Fruit fly (Drosophila melanogaster) whole organism, prepupa: ENCODE results near the gene Pp1alpha-96A.

ENCODE experiments used
- Blimp-1 ChIP-seq: fragments of 200-800 bp; sonication (Bioruptor generic); optimal IDR thresholded peaks from 3 replicates; lab custom pipeline; 2017; ENCODE audit warnings: missing biosample characterization, missing genetic modification characterization, mild to moderate bottlenecking, moderate library complexity, missing genetic modification reagents
- CG10631 ChIP-seq: fragments of 200-800 bp; sonication (Bioruptor generic); optimal IDR thresholded peaks from 2 replicates; lab custom pipeline; 2016; ENCODE audit warnings: missing biosample characterization, missing genetic modification characterization
- CG10669 ChIP-seq: fragments of 200-800 bp; sonication (Bioruptor generic); optimal IDR thresholded peaks from 3 replicates; lab custom pipeline; 2018; ENCODE audit warnings: missing biosample characterization, mild to moderate bottlenecking, missing genetic modification characterization, moderate library complexity
- CG11294 ChIP-seq: fragments of 200-800 bp; sonication (Bioruptor generic); IDR thresholded peaks from 2 replicates; pipeline ENCODE4 v1.3.6; 2022; ENCODE audit warnings: missing biosample characterization, missing genetic modification characterization
- CG11762 ChIP-seq: fragments of 200-800 bp; sonication (Bioruptor generic); optimal IDR thresholded peaks from 3 replicates; lab custom pipeline; 2016; ENCODE audit warnings: missing biosample characterization, missing genetic modification characterization; ENCODE audit not compliant: insufficient read depth
- CG11902 ChIP-seq: fragments of 200-800 bp; sonication (Bioruptor generic); optimal IDR thresholded peaks from 3 replicates; lab custom pipeline; 2016; ENCODE audit warnings: missing biosample characterization, missing genetic modification characterization
- CG1621 ChIP-seq: fragments of 200-800 bp; sonication (Bioruptor generic); optimal IDR thresholded peaks from 3 replicates; lab custom pipeline; 2018; ENCODE audit warnings: missing biosample characterization, mild to moderate bottlenecking, missing genetic modification characterization
- CG16779 ChIP-seq: fragments of 200-800 bp; sonication (Bioruptor generic); optimal IDR thresholded peaks from 3 replicates; lab custom pipeline; 2017; ENCODE audit warnings: missing biosample characterization, mild to moderate bottlenecking, missing genetic modification characterization
- CG3032 ChIP-seq: fragments of 200-800 bp; optimal IDR thresholded peaks from 2 replicates; lab custom pipeline; 2019; ENCODE audit warnings: missing biosample characterization, mild to moderate bottlenecking, missing genetic modification characterization, moderate library complexity
- CG31627 ChIP-seq: fragments of 200-800 bp; sonication (Bioruptor generic); optimal IDR thresholded peaks from 3 replicates; lab custom pipeline; 2016; ENCODE audit warnings: missing biosample characterization, missing genetic modification characterization
- CG32006 ChIP-seq: fragments of 200-800 bp; sonication (Bioruptor generic); optimal IDR thresholded peaks from 3 replicates; lab custom pipeline; 2017; ENCODE audit warnings: missing biosample characterization, mild to moderate bottlenecking, missing genetic modification characterization
- CG34406 ChIP-seq: fragments of 200-800 bp; sonication (Bioruptor generic); optimal IDR thresholded peaks from 3 replicates; lab custom pipeline; 2016; ENCODE audit warnings: missing biosample characterization, missing genetic modification characterization
- CG3919 ChIP-seq: fragments of 200-800 bp; sonication (Bioruptor generic); optimal IDR thresholded peaks from 3 replicates; lab custom pipeline; 2016; ENCODE audit warnings: missing biosample characterization, missing genetic modification characterization
- CG4318 ChIP-seq: fragments of 200-800 bp; sonication (Bioruptor generic); optimal IDR thresholded peaks from 3 replicates; lab custom pipeline; 2017; ENCODE audit warnings: missing biosample characterization, mild to moderate bottlenecking, missing genetic modification characterization
- CG6163 ChIP-seq: fragments of 200-800 bp; sonication (Bioruptor generic); IDR thresholded peaks from 3 replicates; pipeline ENCODE4 v1.3.6; 2022; ENCODE audit warnings: missing biosample characterization, missing genetic modification characterization
- CG6276 ChIP-seq: fragments of 200-800 bp; sonication (Bioruptor generic); optimal IDR thresholded peaks from 2 replicates; lab custom pipeline; 2017; ENCODE audit warnings: missing biosample characterization, mild to moderate bottlenecking, missing genetic modification characterization
- CG6792 ChIP-seq: fragments of 200-800 bp; sonication (Bioruptor generic); optimal IDR thresholded peaks from 3 replicates; lab custom pipeline; 2016; ENCODE audit warnings: missing biosample characterization, missing genetic modification characterization
- CG6808 ChIP-seq: fragments of 200-800 bp; sonication (Bioruptor generic); optimal IDR thresholded peaks from 3 replicates; lab custom pipeline; 2017; ENCODE audit warnings: missing biosample characterization, missing genetic modification characterization, mild to moderate bottlenecking, moderate library complexity, missing genetic modification reagents
- CG6854 ChIP-seq: fragments of 200-800 bp; sonication (Bioruptor generic); optimal IDR thresholded peaks from 2 replicates; lab custom pipeline; 2017; ENCODE audit warnings: missing biosample characterization, mild to moderate bottlenecking, missing genetic modification characterization
- CG7368 ChIP-seq: fragments of 200-800 bp; sonication (Bioruptor generic); optimal IDR thresholded peaks from 3 replicates; lab custom pipeline; 2016; ENCODE audit warnings: missing biosample characterization, missing genetic modification characterization
- CG8119 ChIP-seq: fragments of 200-800 bp; sonication (Bioruptor generic); IDR thresholded peaks from 3 replicates; pipeline ENCODE4 v1.3.6; 2022; ENCODE audit warnings: missing biosample characterization, missing genetic modification characterization
- CG8632 ChIP-seq: fragments of 200-800 bp; sonication (Bioruptor generic); optimal IDR thresholded peaks from 3 replicates; lab custom pipeline; 2016; ENCODE audit warnings: missing biosample characterization, missing genetic modification characterization
- CG9139 ChIP-seq: fragments of 200-800 bp; sonication (Bioruptor generic); optimal IDR thresholded peaks from 3 replicates; lab custom pipeline; 2017; ENCODE audit warnings: missing biosample characterization, mild to moderate bottlenecking, missing genetic modification characterization
- Eip78C ChIP-seq: fragments of 200-800 bp; sonication (Bioruptor generic); peaks from one replicate; lab custom pipeline; 2016; ENCODE audit warnings: missing biosample characterization, missing genetic modification characterization
- Eip93F ChIP-seq: fragments of 200-800 bp; sonication (Bioruptor generic); optimal IDR thresholded peaks from 2 replicates; lab custom pipeline; 2016; ENCODE audit warnings: missing biosample characterization, mild to moderate bottlenecking, missing genetic modification characterization
- Ets21C ChIP-seq: fragments of 200-800 bp; sonication (Bioruptor generic); optimal IDR thresholded peaks from 3 replicates; lab custom pipeline; 2016; ENCODE audit warnings: missing biosample characterization, missing genetic modification characterization
- Ets96B ChIP-seq: fragments of 200-800 bp; optimal IDR thresholded peaks from 2 replicates; lab custom pipeline; 2019; ENCODE audit warnings: missing biosample characterization, mild to moderate bottlenecking, missing genetic modification characterization, moderate library complexity
- Gug ChIP-seq: fragments of 200-800 bp; sonication (Bioruptor generic); IDR thresholded peaks from 2 replicates; pipeline ENCODE4 v1.3.6; 2022; ENCODE audit warnings: missing biosample characterization, missing genetic modification characterization
- Hr38 ChIP-seq: sonication (Bioruptor generic); optimal IDR thresholded peaks from 2 replicates; lab custom pipeline; 2016; ENCODE audit warnings: missing biosample characterization, missing genetic modification characterization
- Hr39 ChIP-seq: fragments of 200-800 bp; sonication (Bioruptor generic); optimal IDR thresholded peaks from 2 replicates; lab custom pipeline; 2016; ENCODE audit warnings: missing biosample characterization, missing genetic modification characterization
- Hr4 ChIP-seq: fragments of 200-800 bp; sonication (Bioruptor generic); optimal IDR thresholded peaks from 3 replicates; lab custom pipeline; 2016; ENCODE audit warnings: missing biosample characterization, missing genetic modification characterization
- Lpt ChIP-seq: fragments of 200-800 bp; sonication (Bioruptor generic); optimal IDR thresholded peaks from 3 replicates; lab custom pipeline; 2016; ENCODE audit warnings: missing biosample characterization, missing genetic modification characterization
- Met ChIP-seq: fragments of 200-800 bp; sonication (Bioruptor generic); optimal IDR thresholded peaks from 3 replicates; lab custom pipeline; 2016; ENCODE audit warnings: missing biosample characterization, missing genetic modification characterization
- OdsH ChIP-seq: fragments of 200-800 bp; sonication (Bioruptor generic); optimal IDR thresholded peaks from 3 replicates; lab custom pipeline; 2016; ENCODE audit warnings: missing biosample characterization, missing genetic modification characterization
- Smox ChIP-seq: fragments of 200-800 bp; sonication (Bioruptor generic); optimal IDR thresholded peaks from 3 replicates; lab custom pipeline; 2016; ENCODE audit warnings: missing biosample characterization, missing genetic modification characterization
- Sox14 ChIP-seq: fragments of 200-800 bp; sonication (Bioruptor generic); optimal IDR thresholded peaks from 3 replicates; lab custom pipeline; 2016; ENCODE audit warnings: missing biosample characterization, missing genetic modification characterization
- Sox15 ChIP-seq: fragments of 200-800 bp; sonication (Bioruptor generic); optimal IDR thresholded peaks from 3 replicates; lab custom pipeline; 2016; ENCODE audit warnings: missing biosample characterization, missing genetic modification characterization
- achi ChIP-seq: fragments of 200-800 bp; sonication (Bioruptor generic); optimal IDR thresholded peaks from 3 replicates; lab custom pipeline; 2016; ENCODE audit warnings: missing biosample characterization, missing genetic modification characterization
- cyc ChIP-seq: fragments of 200-800 bp; sonication (Bioruptor generic); optimal IDR thresholded peaks from 3 replicates; lab custom pipeline; 2016; ENCODE audit warnings: missing biosample characterization, missing genetic modification characterization
- dac ChIP-seq: fragments of 200-800 bp; sonication (Bioruptor generic); optimal IDR thresholded peaks from 2 replicates; lab custom pipeline; 2017; ENCODE audit warnings: missing biosample characterization, mild to moderate bottlenecking, missing genetic modification characterization
- dsx ChIP-seq: fragments of 200-800 bp; optimal IDR thresholded peaks from 3 replicates; lab custom pipeline; 2019; ENCODE audit warnings: missing biosample characterization, mild to moderate bottlenecking, missing genetic modification characterization, moderate library complexity; ENCODE audit not compliant: poor library complexity, severe bottlenecking
- eg ChIP-seq: fragments of 200-800 bp; sonication (Bioruptor generic); IDR thresholded peaks from 3 replicates; pipeline ENCODE4 v1.3.6; 2022; ENCODE audit warnings: missing biosample characterization, missing genetic modification characterization
- esn ChIP-seq: fragments of 200-800 bp; sonication (Bioruptor generic); optimal IDR thresholded peaks from 2 replicates; lab custom pipeline; 2016; ENCODE audit warnings: missing biosample characterization, mild to moderate bottlenecking, missing genetic modification characterization, moderate library complexity
- fd59A ChIP-seq: fragments of 200-800 bp; sonication (Bioruptor generic); optimal IDR thresholded peaks from 2 replicates; lab custom pipeline; 2017; ENCODE audit warnings: missing biosample characterization, mild to moderate bottlenecking, missing genetic modification characterization, missing genetic modification reagents
- fd85E ChIP-seq: fragments of 200-800 bp; sonication (Bioruptor generic); optimal IDR thresholded peaks from 3 replicates; lab custom pipeline; 2016; ENCODE audit warnings: missing biosample characterization, missing genetic modification characterization
- fkh ChIP-seq: fragments of 200-800 bp; sonication (Bioruptor generic); optimal IDR thresholded peaks from 3 replicates; lab custom pipeline; 2017; ENCODE audit warnings: missing biosample characterization, mild to moderate bottlenecking, missing genetic modification characterization, moderate library complexity
- lz ChIP-seq: fragments of 200-800 bp; sonication (Bioruptor generic); optimal IDR thresholded peaks from 3 replicates; lab custom pipeline; 2016; ENCODE audit warnings: missing biosample characterization, missing genetic modification characterization
- net ChIP-seq: fragments of 200-800 bp; sonication (Bioruptor generic); optimal IDR thresholded peaks from 3 replicates; lab custom pipeline; 2016; ENCODE audit warnings: missing biosample characterization, missing genetic modification characterization
- spab ChIP-seq: fragments of 200-800 bp; sonication (Bioruptor generic); optimal IDR thresholded peaks from 2 replicates; lab custom pipeline; 2017; ENCODE audit warnings: missing biosample characterization, mild to moderate bottlenecking, missing genetic modification characterization, missing genetic modification reagents
- ss ChIP-seq, 2 experiments: fragments of 200-800 bp; sonication (Bioruptor generic); optimal IDR thresholded peaks; 2 replicates in 1 of 2; 3 replicates in 1 of 2; lab custom pipeline; 2017 to 2018; ENCODE audit warnings: mild to moderate bottlenecking in 2 of 2, missing biosample characterization in 2 of 2, missing genetic modification characterization in 2 of 2, moderate library complexity in 1 of 2
- svp ChIP-seq: fragments of 200-800 bp; sonication (Bioruptor generic); peaks from one replicate; lab custom pipeline; 2016; ENCODE audit warnings: missing biosample characterization, missing genetic modification characterization
- topi ChIP-seq: fragments of 200-800 bp; sonication (Bioruptor generic); optimal IDR thresholded peaks from 3 replicates; lab custom pipeline; 2016; ENCODE audit warnings: missing biosample characterization, missing genetic modification characterization
- vri ChIP-seq: fragments of 200-800 bp; sonication (Bioruptor generic); optimal IDR thresholded peaks from 3 replicates; lab custom pipeline; 2016; ENCODE audit warnings: missing biosample characterization, mild to moderate bottlenecking, missing genetic modification characterization

Gene Pp1alpha-96A

dm6 chr3R:24567427-24567771 is 49.3 kb downstream of the Pp1alpha-96A start:
- TF ChIP-seq Smox (GFP tag; lab: Kevin White, UChicago) (peak; percentile 30), Hr39 (GFP tag; lab: Kevin White, UChicago) (peak; percentile 67), Ets96B (peak; percentile 20), svp (GFP tag; lab: Kevin White, UChicago) (peak; percentile 66), CG11762 (GFP tag; lab: Kevin White, UChicago) (peak; percentile 8), Gug (peak; percentile 75), fd85E (no peak), esn (GFP tag; lab: Kevin White, UChicago) (peak; percentile 62), Eip78C (GFP tag; lab: Kevin White, UChicago) (peak; percentile 83), lz (peak; percentile 21), fkh (peak; percentile 26), Eip93F (no peak), CG6792 (peak; percentile 45), ss (GFP tag; optimal IDR thresholded peaks at IDR 0.05; lab: Kevin White, UChicago) (no peak), topi (GFP tag; lab: Kevin White, UChicago) (peak; percentile 56), CG34406 (peak; percentile 48), Sox14 (peak; percentile 55), CG8632 (peak; percentile 49), CG32006 (GFP tag; lab: Kevin White, UChicago) (peak; percentile 59), Sox15 (GFP tag; lab: Kevin White, UChicago) (peak; percentile 34), CG8119 (GFP tag; lab: Robert Waterston, UW) (peak; percentile 75), Hr4 (peak; percentile 70), CG3919 (GFP tag; lab: Kevin White, UChicago) (peak; percentile 61), spab (no peak), vri (GFP tag; lab: Kevin White, UChicago) (peak; percentile 56), CG11294 (GFP tag; lab: Robert Waterston, UW) (peak; percentile 82), CG10631 (GFP tag; lab: Kevin White, UChicago) (peak; percentile 37), CG1621 (tag; lab: Kevin White, UChicago) (peak; percentile 14), Blimp-1 (GFP tag; lab: Kevin White, UChicago) (no peak), Hr38 (GFP tag; lab: Kevin White, UChicago) (no peak), CG6854 (GFP tag; lab: Kevin White, UChicago) (no peak), Ets21C (GFP tag; lab: Kevin White, UChicago) (peak; percentile 29), Met (GFP tag; lab: Kevin White, UChicago) (peak; percentile 42), OdsH (GFP tag; lab: Kevin White, UChicago) (peak; percentile 60), cyc (peak; percentile 39), CG7368 (GFP tag; lab: Kevin White, UChicago) (no peak), CG11902 (GFP tag; lab: Kevin White, UChicago) (peak; percentile 33), eg (GFP tag; lab: Robert Waterston, UW) (peak; percentile 89), net (GFP tag; lab: Kevin White, UChicago) (peak; percentile 38), CG6276 (peak; percentile 45), dac (peak; percentile 15), CG10669 (GFP tag; lab: Kevin White, UChicago) (no peak), fd59A (GFP tag; lab: Kevin White, UChicago) (no peak), dsx (GFP tag; lab: Kevin White, UChicago) (no peak), CG16779 (tag; lab: Kevin White, UChicago) (no peak), CG3032 (tag; lab: Kevin White, UChicago) (no peak), CG6163 (peak; percentile 84), achi (peak; percentile 43), CG4318 (peak; percentile 35), CG6808 (GFP tag; lab: Kevin White, UChicago) (no peak), CG31627 (GFP tag; lab: Kevin White, UChicago) (peak; percentile 66), CG9139 (no peak), Lpt (GFP tag; lab: Kevin White, UChicago) (peak; percentile 13)
